Worm (Caenorhabditis elegans) whole organism, L2 larva: ENCODE results near the gene eas-1.

Source experiments
- C34F6.9 ChIP-seq: fragments of 150-350 bp; optimal IDR thresholded peaks from 2 replicates; lab custom pipeline; 2014; ENCODE audit warnings: missing biosample characterization, missing genetic modification characterization
- F13H6.1 ChIP-seq: sonication (generic microtip); optimal IDR thresholded peaks from 2 replicates; lab custom pipeline; 2016; ENCODE audit warnings: missing genetic modification characterization, missing compliant biosample characterization
- R02D3.7 ChIP-seq: fragments of 150-350 bp; optimal IDR thresholded peaks from 2 replicates; lab custom pipeline; 2014; ENCODE audit warnings: missing biosample characterization, missing genetic modification characterization
- ZK546.5 ChIP-seq: sonication (generic microtip); optimal IDR thresholded peaks from 2 replicates; lab custom pipeline; 2017; ENCODE audit warnings: missing biosample characterization, missing genetic modification characterization
- aly-2 ChIP-seq: fragments of 150-350 bp; optimal IDR thresholded peaks from 2 replicates; lab custom pipeline; 2014; ENCODE audit warnings: missing biosample characterization, missing genetic modification characterization
- ama-1 ChIP-seq: fragments of 150-350 bp; optimal IDR thresholded peaks from 2 replicates; lab custom pipeline; 2018; ENCODE audit warnings: inconsistent platforms
- blmp-1 ChIP-seq: sonication (generic microtip); optimal IDR thresholded peaks from 2 replicates; lab custom pipeline; 2017; ENCODE audit warnings: missing genetic modification characterization, mild to moderate bottlenecking, missing compliant biosample characterization, antibody characterized with exemption, moderate library complexity; ENCODE audit not compliant: insufficient read depth
- ceh-16 ChIP-seq: fragments of 150-350 bp; optimal IDR thresholded peaks from 2 replicates; lab custom pipeline; 2014; ENCODE audit warnings: missing biosample characterization, missing genetic modification characterization
- crh-2 ChIP-seq: sonication (generic microtip); optimal IDR thresholded peaks from 2 replicates; lab custom pipeline; 2017; ENCODE audit warnings: missing biosample characterization, missing genetic modification characterization
- dmd-4 ChIP-seq: sonication (generic microtip); optimal IDR thresholded peaks from 2 replicates; lab custom pipeline; 2017; ENCODE audit warnings: missing biosample characterization, missing genetic modification characterization
- egl-27 ChIP-seq: sonication (generic microtip); optimal IDR thresholded peaks from 3 replicates; lab custom pipeline; 2017; ENCODE audit warnings: missing biosample characterization, missing genetic modification reagents, missing genetic modification characterization
- elt-1 ChIP-seq: fragments of 150-350 bp; optimal IDR thresholded peaks from 2 replicates; lab custom pipeline; 2014; ENCODE audit warnings: missing biosample characterization, missing genetic modification characterization
- fos-1 ChIP-seq: fragments of 150-350 bp; optimal IDR thresholded peaks from 2 replicates; lab custom pipeline; 2014; ENCODE audit warnings: missing biosample characterization, missing genetic modification characterization
- gmeb-1 ChIP-seq: fragments of 150-350 bp; optimal IDR thresholded peaks from 2 replicates; lab custom pipeline; 2014; ENCODE audit warnings: missing biosample characterization, missing genetic modification characterization
- lin-13 ChIP-seq: fragments of 150-350 bp; optimal IDR thresholded peaks from 2 replicates; lab custom pipeline; 2014; ENCODE audit warnings: missing biosample characterization, missing genetic modification reagents, missing genetic modification characterization
- lsy-2 ChIP-seq, 2 experiments: fragments of 150-350 bp in 1 of 2; sonication (generic microtip) in 1 of 2; optimal IDR thresholded peaks; 2 replicates each; lab custom pipeline; 2014 to 2017; ENCODE audit warnings: missing biosample characterization in 2 of 2, missing genetic modification characterization in 2 of 2
- mab-5 ChIP-seq: fragments of 150-350 bp; optimal IDR thresholded peaks from 2 replicates; lab custom pipeline; 2014; ENCODE audit warnings: missing biosample characterization, missing genetic modification characterization
- mbf-1 ChIP-seq: sonication (generic microtip); optimal IDR thresholded peaks from 2 replicates; lab custom pipeline; 2017; ENCODE audit warnings: missing biosample characterization, missing genetic modification characterization
- nhr-10 ChIP-seq: sonication (generic microtip); optimal IDR thresholded peaks from 2 replicates; lab custom pipeline; 2017; ENCODE audit warnings: missing biosample characterization, missing genetic modification characterization
- nhr-11 ChIP-seq: fragments of 150-350 bp; optimal IDR thresholded peaks from 2 replicates; lab custom pipeline; 2014; ENCODE audit warnings: missing biosample characterization, missing genetic modification characterization
- nhr-12 ChIP-seq: fragments of 150-350 bp; optimal IDR thresholded peaks from 2 replicates; lab custom pipeline; 2014; ENCODE audit warnings: missing biosample characterization, missing genetic modification characterization
- nhr-129 ChIP-seq: fragments of 150-350 bp; optimal IDR thresholded peaks from 2 replicates; lab custom pipeline; 2014; ENCODE audit warnings: missing biosample characterization, missing genetic modification characterization
- nhr-21 ChIP-seq: fragments of 150-350 bp; optimal IDR thresholded peaks from 2 replicates; lab custom pipeline; 2014; ENCODE audit warnings: missing biosample characterization, missing genetic modification characterization
- nhr-23 ChIP-seq: fragments of 150-350 bp; optimal IDR thresholded peaks from 2 replicates; lab custom pipeline; 2014; ENCODE audit warnings: missing biosample characterization, missing genetic modification reagents, missing genetic modification characterization
- nhr-237 ChIP-seq: fragments of 150-350 bp; optimal IDR thresholded peaks from 2 replicates; lab custom pipeline; 2014; ENCODE audit warnings: missing biosample characterization, missing genetic modification characterization
- nhr-25 ChIP-seq: fragments of 150-350 bp; sonication (generic microtip); optimal IDR thresholded peaks from 3 replicates; lab custom pipeline; 2014; ENCODE audit warnings: missing biosample characterization, missing genetic modification characterization
- nhr-77 ChIP-seq: fragments of 150-350 bp; optimal IDR thresholded peaks from 2 replicates; lab custom pipeline; 2014; ENCODE audit warnings: missing biosample characterization, missing genetic modification characterization
- skn-1 ChIP-seq: sonication (generic microtip); optimal IDR thresholded peaks from 2 replicates; lab custom pipeline; 2017; ENCODE audit warnings: missing biosample characterization, missing genetic modification characterization
- unc-39 ChIP-seq: fragments of 150-350 bp; optimal IDR thresholded peaks from 2 replicates; lab custom pipeline; 2014; ENCODE audit warnings: missing biosample characterization, missing genetic modification characterization
- unc-55 ChIP-seq: fragments of 150-350 bp; sonication (generic microtip); optimal IDR thresholded peaks from 3 replicates; lab custom pipeline; 2014; ENCODE audit warnings: missing biosample characterization, missing genetic modification reagents, missing genetic modification characterization
- unc-62 ChIP-seq: fragments of 150-350 bp; optimal IDR thresholded peaks from 2 replicates; lab custom pipeline; 2014; ENCODE audit warnings: missing biosample characterization, missing genetic modification reagents, missing genetic modification characterization
- ztf-1 ChIP-seq: fragments of 200-800 bp; sonication (Bioruptor generic); conservative IDR thresholded peaks from 2 replicates; pipeline ENCODE4 v1.3.6; 2022; ENCODE audit warnings: missing genetic modification characterization, missing compliant biosample characterization
- ztf-11 ChIP-seq: sonication (generic microtip); optimal IDR thresholded peaks from 2 replicates; lab custom pipeline; 2017; ENCODE audit warnings: missing biosample characterization, missing genetic modification characterization
- ztf-4 ChIP-seq: fragments of 150-350 bp; optimal IDR thresholded peaks from 2 replicates; lab custom pipeline; 2014; ENCODE audit warnings: missing biosample characterization, missing genetic modification characterization

eas-1 gene

DNA sequence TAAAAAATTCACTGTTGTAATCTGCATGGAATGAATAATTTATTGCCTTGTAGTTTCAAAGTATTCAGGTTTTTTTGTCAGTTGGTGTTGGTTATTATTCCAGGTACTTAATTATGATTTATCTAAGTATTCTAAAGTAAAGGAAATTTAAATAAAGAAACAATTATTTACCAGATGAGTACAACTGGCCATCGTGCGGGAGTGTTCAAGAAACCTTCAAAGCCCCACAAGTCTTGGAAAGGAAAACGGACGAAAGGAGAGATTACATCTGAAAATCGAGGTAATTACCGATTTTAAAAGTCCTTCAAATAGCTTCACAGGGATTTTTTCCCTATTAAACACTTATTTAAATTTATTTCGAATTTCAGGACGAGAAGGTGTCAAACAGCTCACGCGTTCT, 30.1 kb upstream of the eas-1 start, which contains the start of gene tag-151:
Gene tag-151, plus strand, starts transcription at position 158 of the 400 bp plus-strand sequence.
- TF ChIP-seq C34F6.9, result no peak
- TF ChIP-seq nhr-25 (tag; lab: Kevin White, UChicago), result peak; percentile 3
- no peak for TF ChIP-seq nhr-10 (tag; lab: Kevin White, UChicago)
- no peak for TF ChIP-seq fos-1 (tag; lab: Kevin White, UChicago)
- no peak for TF ChIP-seq egl-27 (tag; lab: Kevin White, UChicago)
- peak in 1 of 2 experiments; percentile 8 for TF ChIP-seq lsy-2 (tag; optimal IDR thresholded peaks at IDR 0.05; lab: Kevin White, UChicago)
- TF ChIP-seq gmeb-1 (tag; lab: Kevin White, UChicago), result no peak
- no peak for TF ChIP-seq ceh-16

- TF ChIP-seq skn-1 (no peak), ZK546.5 (tag; lab: Kevin White, UChicago) (no peak), nhr-77 (no peak)
- TF ChIP-seq, all 48 proteins: peak for 0
These were observed 29.4 kb upstream of the eas-1 start for ce11 chrII:4710813-4711212.

ce11 chrII:4715676-4716075, 24.5 kb upstream of the eas-1 start, which contains the start of gene F41C3.8:
Gene F41C3.8, plus strand, starts transcription at chrII:4716046.
- TF ChIP-seq nhr-25 (tag; lab: Kevin White, UChicago) (no peak), ZK546.5 (tag; lab: Kevin White, UChicago) (no peak), mbf-1 (tag; lab: Kevin White, UChicago) (no peak), lin-13 (GFP tag; lab: Kevin White, UChicago) (no peak), egl-27 (tag; lab: Kevin White, UChicago) (no peak), nhr-23 (no peak), F13H6.1 (peak; percentile 29), fos-1 (tag; lab: Kevin White, UChicago) (peak; percentile 66), unc-55 (GFP tag; lab: Kevin White, UChicago) (no peak), dmd-4 (tag; lab: Kevin White, UChicago) (no peak), crh-2 (peak; percentile 15), nhr-11 (tag; lab: Kevin White, UChicago) (no peak), nhr-129 (tag; lab: Kevin White, UChicago) (peak; percentile 17), unc-39 (tag; lab: Kevin White, UChicago) (no peak)

ce11 chrII:4726120-4726519, 14.1 kb upstream of the eas-1 start, which contains the start of gene F10G7.10:
Gene F10G7.10, minus strand, starts transcription at chrII:4726264.
- TF ChIP-seq nhr-237 (tag; lab: Kevin White, UChicago) (no peak), ztf-11 (tag; lab: Kevin White, UChicago) (no peak), nhr-25 (tag; lab: Kevin White, UChicago) (no peak), ztf-1 (GFP tag; lab: Robert Waterston, UW) (no peak), mab-5 (no peak), lsy-2 (tag; optimal IDR thresholded peaks at IDR 0.05; lab: Kevin White, UChicago) (peak in 1 of 2 experiments; percentile 35), unc-62 (no peak), unc-55 (GFP tag; lab: Kevin White, UChicago) (peak; percentile 24)

- TF ChIP-seq nhr-12 (no peak), unc-55 (GFP tag; lab: Kevin White, UChicago) (no peak), nhr-10 (tag; lab: Kevin White, UChicago) (no peak), ZK546.5 (tag; lab: Kevin White, UChicago) (no peak), nhr-25 (tag; lab: Kevin White, UChicago) (no peak)
These were observed 13.3 kb upstream of the eas-1 start for ce11 chrII:4726750-4727384.

DNA sequence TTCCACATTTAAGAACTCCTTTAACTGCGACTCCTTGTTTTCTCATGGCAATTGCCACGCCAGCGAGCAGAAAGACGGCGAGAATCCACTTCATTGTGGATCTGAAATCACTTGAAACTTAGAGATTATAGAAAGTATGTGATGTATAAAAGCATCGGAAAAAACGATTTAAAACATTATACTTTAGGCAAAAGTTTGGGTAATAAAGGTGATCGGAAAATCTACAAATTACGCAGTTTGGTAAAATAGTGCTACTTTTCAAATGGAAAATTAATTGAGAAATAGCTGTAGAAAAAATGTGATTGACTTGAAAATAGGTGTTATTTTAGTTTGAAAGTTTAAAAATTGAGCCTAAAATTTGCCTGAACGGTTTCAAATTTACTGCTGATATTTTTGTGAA, 12.4 kb upstream of the eas-1 start, which contains the start of gene ttr-41:
Gene ttr-41, minus strand, starts transcription at position 101 of the 400 bp plus-strand sequence.
- TF ChIP-seq dmd-4 (tag; lab: Kevin White, UChicago) (no peak), aly-2 (tag; lab: Kevin White, UChicago) (no peak), F13H6.1 (no peak), nhr-10 (tag; lab: Kevin White, UChicago) (no peak), ztf-4 (tag; lab: Kevin White, UChicago) (no peak), skn-1 (no peak), nhr-129 (tag; lab: Kevin White, UChicago) (no peak), gmeb-1 (tag; lab: Kevin White, UChicago) (no peak), elt-1 (tag; lab: Kevin White, UChicago) (no peak), nhr-21 (tag; lab: Kevin White, UChicago) (no peak), C34F6.9 (no peak), ama-1 (lab: Kevin White, UChicago) (no peak), R02D3.7 (tag; lab: Kevin White, UChicago) (no peak), blmp-1 (no peak)
- TF ChIP-seq, all 48 proteins: peak for 0
